In the genomic region with DNA sequence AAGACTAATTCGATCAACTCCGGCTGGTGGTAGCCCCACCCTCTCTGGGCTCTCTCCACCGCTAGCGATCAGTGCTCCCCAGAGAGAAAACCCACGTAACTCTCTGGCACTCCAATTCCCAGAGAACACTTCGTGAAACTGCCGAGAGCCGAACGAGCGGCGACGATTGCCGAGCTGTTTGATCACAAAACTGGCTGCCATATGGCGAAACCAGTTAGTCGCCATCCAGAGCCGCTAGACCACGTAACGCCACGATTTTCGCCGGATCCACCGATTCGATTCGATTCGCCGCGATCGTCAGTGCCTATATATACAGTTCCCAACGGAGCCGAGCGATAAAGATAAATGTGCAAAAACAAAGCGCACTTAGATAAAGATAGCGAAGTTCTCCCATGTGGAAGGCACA, we compare ENCODE assay signal across 5 fruit fly cellular contexts.
TF ChIP-seq lines count a peak whose summit lies in the region.

A gene (plus strand): TSS at position 209 of the 406 bp plus-strand sequence.

- no peak for TF ChIP-seq CTCF in whole organism, embryonic (GFP tag; optimal IDR thresholded peaks at IDR 0.05; lab: Kevin White, UChicago)

TF ChIP-seq in whole organism, adult, 20 proteins besides CTCF, POLR2A, EP300 and RAD21 (continues in another document):
- peak; percentile 38 for TF ChIP-seq toe (GFP tag; optimal IDR thresholded peaks at IDR 0.05; lab: Kevin White, UChicago)
- TF ChIP-seq CG7045 (GFP tag; optimal IDR thresholded peaks at IDR 0.05; lab: Kevin White, UChicago) = no peak
- no peak for TF ChIP-seq kay (GFP tag; lab: Kevin White, UChicago; ENCODE audit: borderline replicate concordance)
- peak; percentile 95 for TF ChIP-seq cic (GFP tag; optimal IDR thresholded peaks at IDR 0.05; lab: Kevin White, UChicago)
- no peak for TF ChIP-seq CG14711 (tag; optimal IDR thresholded peaks at IDR 0.05; lab: Kevin White, UChicago)
- TF ChIP-seq bab1 (GFP tag; optimal IDR thresholded peaks at IDR 0.05; lab: Kevin White, UChicago) = peak; percentile 83
- TF ChIP-seq Mnt (GFP tag; optimal IDR thresholded peaks at IDR 0.05; lab: Kevin White, UChicago) = peak; percentile 90
- peak; percentile 51 for TF ChIP-seq CG11617 (GFP tag; optimal IDR thresholded peaks at IDR 0.05; lab: Kevin White, UChicago)
- TF ChIP-seq Hr96 (GFP tag; optimal IDR thresholded peaks at IDR 0.05; lab: Kevin White, UChicago) = peak; percentile 70
- peak; percentile 41 for TF ChIP-seq CG1620 (GFP tag; optimal IDR thresholded peaks at IDR 0.05; lab: Kevin White, UChicago)
- no peak for TF ChIP-seq CG5204 (GFP tag; optimal IDR thresholded peaks at IDR 0.05; lab: Kevin White, UChicago)
- peak; percentile 80 for TF ChIP-seq pad (GFP tag; optimal IDR thresholded peaks at IDR 0.05; lab: Kevin White, UChicago)
- peak; percentile 4 for TF ChIP-seq Crg-1 (GFP tag; optimal IDR thresholded peaks at IDR 0.05; lab: Kevin White, UChicago)
- peak; percentile 84 for TF ChIP-seq CG12768 (GFP tag; optimal IDR thresholded peaks at IDR 0.05; lab: Kevin White, UChicago)
- peak; percentile 43 for TF ChIP-seq CG33017 (tag; optimal IDR thresholded peaks at IDR 0.05; lab: Kevin White, UChicago)
- TF ChIP-seq cnc (optimal IDR thresholded peaks at IDR 0.05; lab: Kevin White, UChicago) = no peak
- TF ChIP-seq tj (GFP tag; optimal IDR thresholded peaks at IDR 0.05; lab: Kevin White, UChicago) = peak; percentile 75

TF ChIP-seq in whole organism, embryonic, 481 proteins besides CTCF, POLR2A, EP300 and RAD21 (continues in another document):
- TF ChIP-seq hkb (optimal IDR thresholded peaks at IDR 0.05; lab: Kevin White, UChicago) (no peak), hkb (GFP tag; IDR thresholded peaks at IDR 0.05; lab: Robert Waterston, UW) (peak; percentile 63; the same call in 1 of the 2 replicates), C15 (GFP tag; IDR thresholded peaks at IDR 0.05; lab: Robert Waterston, UW) (no peak), CG6683 (GFP tag; optimal IDR thresholded peaks at IDR 0.05; lab: Kevin White, UChicago) (peak; percentile 20), gcm (GFP tag; optimal IDR thresholded peaks at IDR 0.05; lab: Kevin White, UChicago) (peak; percentile 59), CG10543 (GFP tag; optimal IDR thresholded peaks at IDR 0.05; lab: Kevin White, UChicago) (peak; percentile 85), Dbx (GFP tag; IDR thresholded peaks at IDR 0.05; lab: Robert Waterston, UW) (peak; percentile 75; the same call in 2 of the 3 replicates), bcd (GFP tag; optimal IDR thresholded peaks at IDR 0.05; lab: Kevin White, UChicago) (peak; percentile 27), CG15601 (tag; optimal IDR thresholded peaks at IDR 0.05; lab: Kevin White, UChicago) (peak; percentile 39), CG4854 (GFP tag; optimal IDR thresholded peaks at IDR 0.05; lab: Kevin White, UChicago) (no peak), CG34422 (GFP tag; IDR thresholded peaks at IDR 0.05; lab: Robert Waterston, UW) (peak; percentile 65; the same call in 1 of the 3 replicates), kni (GFP tag; optimal IDR thresholded peaks at IDR 0.05; lab: Kevin White, UChicago) (peak; percentile 66), CG17361 (GFP tag; IDR thresholded peaks at IDR 0.05; lab: Robert Waterston, UW) (no peak), Side (GFP tag; optimal IDR thresholded peaks at IDR 0.05; lab: Kevin White, UChicago) (peak; percentile 28), wek (GFP tag; optimal IDR thresholded peaks at IDR 0.05; lab: Kevin White, UChicago) (peak; percentile 24), Abd-B (GFP tag; optimal IDR thresholded peaks at IDR 0.05; lab: Kevin White, UChicago) (no peak), tup (GFP tag; optimal IDR thresholded peaks at IDR 0.05; lab: Kevin White, UChicago) (no peak)

TF ChIP-seq in whole organism, prepupa, 60 proteins besides CTCF, POLR2A, EP300 and RAD21 (continues in another document):
- TF ChIP-seq dsx (GFP tag; optimal IDR thresholded peaks at IDR 0.05; lab: Kevin White, UChicago; ENCODE audit: poor library complexity, severe bottlenecking) (peak; percentile 53), CG8632 (GFP tag; optimal IDR thresholded peaks at IDR 0.05; lab: Kevin White, UChicago) (peak; percentile 8), Eip75B (GFP tag; optimal IDR thresholded peaks at IDR 0.05; lab: Kevin White, UChicago) (peak; percentile 50), CG32006 (GFP tag; optimal IDR thresholded peaks at IDR 0.05; lab: Kevin White, UChicago) (peak; percentile 28), CG1621 (tag; optimal IDR thresholded peaks at IDR 0.05; lab: Kevin White, UChicago) (peak; percentile 64), Hr38 (GFP tag; optimal IDR thresholded peaks at IDR 0.05; lab: Kevin White, UChicago) (no peak), fd85E (GFP tag; optimal IDR thresholded peaks at IDR 0.05; lab: Kevin White, UChicago) (no peak), CG6854 (GFP tag; optimal IDR thresholded peaks at IDR 0.05; lab: Kevin White, UChicago) (peak; percentile 88), Eip93F (GFP tag; optimal IDR thresholded peaks at IDR 0.05; lab: Kevin White, UChicago) (peak; percentile 62), fkh (GFP tag; optimal IDR thresholded peaks at IDR 0.05; lab: Kevin White, UChicago) (peak; percentile 54), net (GFP tag; optimal IDR thresholded peaks at IDR 0.05; lab: Kevin White, UChicago) (peak; percentile 82), CG6792 (GFP tag; optimal IDR thresholded peaks at IDR 0.05; lab: Kevin White, UChicago) (peak; percentile 35), svp (GFP tag; lab: Kevin White, UChicago) (peak; percentile 81), Hr39 (GFP tag; optimal IDR thresholded peaks at IDR 0.05; lab: Kevin White, UChicago) (no peak), CG31627 (GFP tag; optimal IDR thresholded peaks at IDR 0.05; lab: Kevin White, UChicago) (no peak), CG11294 (GFP tag; IDR thresholded peaks at IDR 0.05; lab: Robert Waterston, UW) (no peak), Blimp-1 (GFP tag; optimal IDR thresholded peaks at IDR 0.05; lab: Kevin White, UChicago) (no peak), Sox14 (GFP tag; optimal IDR thresholded peaks at IDR 0.05; lab: Kevin White, UChicago) (peak; percentile 60), OdsH (GFP tag; optimal IDR thresholded peaks at IDR 0.05; lab: Kevin White, UChicago) (no peak)

TF ChIP-seq in whole organism, pupa, 21 proteins besides CTCF, POLR2A, EP300 and RAD21 (continues in another document):
- no peak for TF ChIP-seq CG34367 (tag; optimal IDR thresholded peaks at IDR 0.05; lab: Kevin White, UChicago)
- TF ChIP-seq Pif1A (GFP tag; optimal IDR thresholded peaks at IDR 0.05; lab: Kevin White, UChicago) = peak; percentile 56
- no peak for TF ChIP-seq CG9948 (tag; optimal IDR thresholded peaks at IDR 0.05; lab: Kevin White, UChicago)
- no peak for TF ChIP-seq rn (GFP tag; IDR thresholded peaks at IDR 0.05; lab: Robert Waterston, UW)
- no peak for TF ChIP-seq CG10348 (GFP tag; IDR thresholded peaks at IDR 0.05; lab: Robert Waterston, UW)
- no peak for TF ChIP-seq CG14655 (GFP tag; optimal IDR thresholded peaks at IDR 0.05; lab: Kevin White, UChicago)
- TF ChIP-seq CG12605 (GFP tag; IDR thresholded peaks at IDR 0.05; lab: Robert Waterston, UW) = peak; percentile 69
- TF ChIP-seq CG8159 (tag; optimal IDR thresholded peaks at IDR 0.05; lab: Kevin White, UChicago) = peak; percentile 17
- peak; percentile 76 for TF ChIP-seq Ets98B (GFP tag; IDR thresholded peaks at IDR 0.05; lab: Robert Waterston, UW)
- TF ChIP-seq D1 (tag; optimal IDR thresholded peaks at IDR 0.05; lab: Kevin White, UChicago) = no peak
- TF ChIP-seq Pif1B (GFP tag; optimal IDR thresholded peaks at IDR 0.05; lab: Kevin White, UChicago) = peak; percentile 62
- TF ChIP-seq CG4496 (GFP tag; IDR thresholded peaks at IDR 0.05; lab: Robert Waterston, UW) = peak; percentile 68
- no peak for TF ChIP-seq CG17806 (tag; optimal IDR thresholded peaks at IDR 0.05; lab: Kevin White, UChicago)
- TF ChIP-seq CG13204 (GFP tag; optimal IDR thresholded peaks at IDR 0.05; lab: Kevin White, UChicago) = peak; percentile 51
- peak; percentile 76; the same call in 2 of the 3 replicates for TF ChIP-seq fd96Ca (GFP tag; IDR thresholded peaks at IDR 0.05; lab: Robert Waterston, UW)
- no peak for TF ChIP-seq CG8301 (tag; optimal IDR thresholded peaks at IDR 0.05; lab: Kevin White, UChicago)
- TF ChIP-seq gl (tag; optimal IDR thresholded peaks at IDR 0.05; lab: Kevin White, UChicago) = peak; percentile 55
- peak; percentile 26 for TF ChIP-seq CG15710 (tag; optimal IDR thresholded peaks at IDR 0.05; lab: Kevin White, UChicago)
- peak; percentile 80 for TF ChIP-seq CG32121 (GFP tag; IDR thresholded peaks at IDR 0.05; lab: Robert Waterston, UW)
- TF ChIP-seq EcR (GFP tag; optimal IDR thresholded peaks at IDR 0.05; lab: Kevin White, UChicago) = peak; percentile 95

TF ChIP-seq in whole organism, wandering third instar larva, 38 proteins besides CTCF, POLR2A, EP300 and RAD21 (continues in another document):
- TF ChIP-seq Rel (GFP tag; optimal IDR thresholded peaks at IDR 0.05; lab: Kevin White, UChicago) = peak; percentile 64
- TF ChIP-seq Rel (tag; optimal IDR thresholded peaks at IDR 0.05; lab: Kevin White, UChicago) = peak; percentile 83
- TF ChIP-seq br (GFP tag; optimal IDR thresholded peaks at IDR 0.05; lab: Kevin White, UChicago) = peak; percentile 67
- no peak for TF ChIP-seq usp (GFP tag; optimal IDR thresholded peaks at IDR 0.05; lab: Kevin White, UChicago)
- no peak for TF ChIP-seq Abd-B (GFP tag; optimal IDR thresholded peaks at IDR 0.05; lab: Kevin White, UChicago)
- no peak for TF ChIP-seq GATAd (GFP tag; optimal IDR thresholded peaks at IDR 0.05; lab: Kevin White, UChicago)
- TF ChIP-seq h (GFP tag; optimal IDR thresholded peaks at IDR 0.05; lab: Kevin White, UChicago) = peak; percentile 73
- TF ChIP-seq OdsH (GFP tag; optimal IDR thresholded peaks at IDR 0.05; lab: Kevin White, UChicago) = peak; percentile 51
- TF ChIP-seq sage (GFP tag; optimal IDR thresholded peaks at IDR 0.05; lab: Kevin White, UChicago) = no peak
- peak; percentile 97 to 98 for TF ChIP-seq dl (GFP tag; optimal IDR thresholded peaks at IDR 0.05; lab: Kevin White, UChicago; ENCODE audit: insufficient read depth in 1 of 2, partially characterized antibody in 2 of 2)
- TF ChIP-seq Hnf4 (GFP tag; optimal IDR thresholded peaks at IDR 0.05; lab: Kevin White, UChicago) = peak; percentile 57
- no peak for TF ChIP-seq Hr78 (GFP tag; optimal IDR thresholded peaks at IDR 0.05; lab: Kevin White, UChicago)
- no peak for TF ChIP-seq tai (GFP tag; optimal IDR thresholded peaks at IDR 0.05; lab: Kevin White, UChicago)
- no peak for TF ChIP-seq lola (GFP tag; optimal IDR thresholded peaks at IDR 0.05; lab: Kevin White, UChicago)
- no peak for TF ChIP-seq jim (GFP tag; optimal IDR thresholded peaks at IDR 0.05; lab: Kevin White, UChicago)
- TF ChIP-seq psq (GFP tag; optimal IDR thresholded peaks at IDR 0.05; lab: Kevin White, UChicago) = no peak
- no peak for TF ChIP-seq CG32264 (GFP tag; optimal IDR thresholded peaks at IDR 0.05; lab: Kevin White, UChicago)
- no peak for TF ChIP-seq ey (GFP tag; optimal IDR thresholded peaks at IDR 0.05; lab: Kevin White, UChicago)
- TF ChIP-seq sv (GFP tag; optimal IDR thresholded peaks at IDR 0.05; lab: Kevin White, UChicago) = no peak
- TF ChIP-seq CG9705 (GFP tag; optimal IDR thresholded peaks at IDR 0.05; lab: Kevin White, UChicago) = no peak
- TF ChIP-seq Dif (GFP tag; optimal IDR thresholded peaks at IDR 0.05; lab: Kevin White, UChicago; ENCODE audit: partially characterized antibody) = peak; percentile 98
- peak; percentile 94 for TF ChIP-seq Vsx2 (GFP tag; optimal IDR thresholded peaks at IDR 0.05; lab: Kevin White, UChicago; ENCODE audit: partially characterized antibody)
